Fruit fly (Drosophila melanogaster): ENCODE results near the gene CG1271.

Gene CG1271

DNA sequence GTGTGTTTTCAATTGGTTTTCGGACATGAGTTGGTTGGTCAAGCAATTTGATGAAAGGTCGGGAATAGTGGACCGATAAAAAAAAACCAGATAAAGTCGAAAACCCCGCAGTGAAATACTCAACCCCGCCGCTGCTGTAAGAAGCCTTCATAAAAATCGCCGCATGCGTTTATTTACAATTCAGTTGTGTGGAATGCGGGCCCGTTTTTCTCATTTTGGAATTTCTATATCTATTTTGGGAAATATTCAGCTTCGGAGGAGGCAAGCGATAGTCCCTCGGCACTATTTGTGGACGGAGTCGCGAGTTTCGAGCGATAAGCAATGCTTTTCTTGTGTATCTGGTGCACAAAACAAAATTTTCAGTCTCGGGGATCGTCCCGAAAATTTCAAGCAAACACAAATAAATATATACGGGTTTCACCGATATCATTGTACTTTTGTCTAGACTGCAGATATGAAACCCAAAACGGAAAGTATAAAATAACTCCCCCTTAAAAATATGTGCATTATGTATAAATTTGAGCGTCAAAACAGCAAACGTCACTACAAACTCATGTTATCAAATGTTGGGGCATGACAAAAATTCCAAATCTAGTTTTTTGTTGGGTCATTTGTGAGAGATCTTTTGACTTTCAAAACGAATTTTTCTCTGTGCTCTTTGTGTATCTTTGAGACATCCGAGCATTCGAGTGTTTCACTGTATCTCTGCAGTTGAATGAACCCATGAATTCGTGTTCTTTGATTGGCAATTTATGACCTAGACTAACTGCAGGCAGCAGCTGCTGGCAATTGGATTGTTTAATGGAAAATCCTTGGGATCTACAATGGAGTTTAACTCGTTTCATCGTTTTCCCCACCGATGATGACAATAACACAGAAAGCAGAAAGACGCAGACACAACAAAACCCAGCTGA is 6.9 kb downstream of the CG1271 start (continued):
- no peak for TF ChIP-seq CG16779 (GFP tag; IDR thresholded peaks at IDR 0.05)
- peak; percentile 7 for TF ChIP-seq CG12769 (tag; optimal IDR thresholded peaks at IDR 0.05)
- peak; percentile 9 for TF ChIP-seq Nf-YC (tag; optimal IDR thresholded peaks at IDR 0.05)
- peak; percentile 13 for TF ChIP-seq fd96Cb (tag; optimal IDR thresholded peaks at IDR 0.05)
- peak; percentile 52 for TF ChIP-seq CG13424 (tag; optimal IDR thresholded peaks at IDR 0.05)
- TF ChIP-seq Taf1 (GFP tag; IDR thresholded peaks at IDR 0.05), result no peak
- no peak for TF ChIP-seq sr (GFP tag; IDR thresholded peaks at IDR 0.05)
- no peak for TF ChIP-seq Sry-δ (GFP tag; optimal IDR thresholded peaks at IDR 0.05)
- no peak for TF ChIP-seq Dip3 (GFP tag; optimal IDR thresholded peaks at IDR 0.05)
- no peak for TF ChIP-seq bbx (GFP tag; IDR thresholded peaks at IDR 0.05; ENCODE audit: partially characterized antibody)
- TF ChIP-seq z (GFP tag; IDR thresholded peaks at IDR 0.05), result 0 out of 3 replicates have a peak, but pooled peaks have one; percentile 8
- no peak for TF ChIP-seq CG8944 (GFP tag; optimal IDR thresholded peaks at IDR 0.05)
- TF ChIP-seq CG30431 (GFP tag; optimal IDR thresholded peaks at IDR 0.05), result no peak
- TF ChIP-seq zfh2 (GFP tag; optimal IDR thresholded peaks at IDR 0.05), result no peak
- peak; percentile 45 for TF ChIP-seq CG17829 (tag; optimal IDR thresholded peaks at IDR 0.05)
- TF ChIP-seq CG31365 (tag; optimal IDR thresholded peaks at IDR 0.05), result no peak
- TF ChIP-seq Max (GFP tag; optimal IDR thresholded peaks at IDR 0.05), result no peak
- no peak for TF ChIP-seq hth (optimal IDR thresholded peaks at IDR 0.05)
- TF ChIP-seq CG4617 (GFP tag; optimal IDR thresholded peaks at IDR 0.05; ENCODE audit: borderline replicate concordance), result no peak
- TF ChIP-seq ken (GFP tag; IDR thresholded peaks at IDR 0.05), result no peak
- no peak for TF ChIP-seq tx (GFP tag; optimal IDR thresholded peaks at IDR 0.05)
- no peak for TF ChIP-seq Atf3 (GFP tag; optimal IDR thresholded peaks at IDR 0.05)
- TF ChIP-seq CG12391 (tag; optimal IDR thresholded peaks at IDR 0.05), result peak; percentile 36
- TF ChIP-seq bcd (GFP tag; optimal IDR thresholded peaks at IDR 0.05), result no peak
- no peak for TF ChIP-seq CG6175 (GFP tag; IDR thresholded peaks at IDR 0.05)
- TF ChIP-seq tio (GFP tag; optimal IDR thresholded peaks at IDR 0.05), result no peak
- TF ChIP-seq trh (GFP tag; optimal IDR thresholded peaks at IDR 0.05), result no peak
- TF ChIP-seq CG31441 (GFP tag; IDR thresholded peaks at IDR 0.05), result peak; percentile 41; the same call in 1 of the 2 replicates
- TF ChIP-seq sisA (GFP tag; IDR thresholded peaks at IDR 0.05), result no peak
- no peak for TF ChIP-seq CG4854 (GFP tag; optimal IDR thresholded peaks at IDR 0.05)
- TF ChIP-seq CG12104 (GFP tag; optimal IDR thresholded peaks at IDR 0.05), result no peak
- no peak for TF ChIP-seq ci (GFP tag; IDR thresholded peaks at IDR 0.05)
- TF ChIP-seq Gsc (GFP tag; IDR thresholded peaks at IDR 0.05), result no peak
- TF ChIP-seq dimm (GFP tag; IDR thresholded peaks at IDR 0.05), result no peak
- no peak for TF ChIP-seq dpn (GFP tag; optimal IDR thresholded peaks at IDR 0.05)
- TF ChIP-seq chif (GFP tag; optimal IDR thresholded peaks at IDR 0.05), result peak in 1 of 2 experiments; percentile 23
- TF ChIP-seq nerfin-2 (GFP tag; IDR thresholded peaks at IDR 0.05; ENCODE audit: partially characterized antibody), result no peak
- TF ChIP-seq D19B (GFP tag; optimal IDR thresholded peaks at IDR 0.05), result no peak
- no peak for TF ChIP-seq sima (GFP tag; optimal IDR thresholded peaks at IDR 0.05)
- TF ChIP-seq dmrt11E (tag; optimal IDR thresholded peaks at IDR 0.05), result peak; percentile 59
- no peak for TF ChIP-seq Hand (GFP tag; optimal IDR thresholded peaks at IDR 0.05)
- TF ChIP-seq Drgx (GFP tag; IDR thresholded peaks at IDR 0.05), result no peak
- TF ChIP-seq grau (tag; optimal IDR thresholded peaks at IDR 0.05), result peak; percentile 79
- no peak for TF ChIP-seq dm (GFP tag; optimal IDR thresholded peaks at IDR 0.05)
- TF ChIP-seq danr (GFP tag; IDR thresholded peaks at IDR 0.05), result no peak
- TF ChIP-seq hkb (optimal IDR thresholded peaks at IDR 0.05), result no peak
- TF ChIP-seq hkb (GFP tag; IDR thresholded peaks at IDR 0.05), result 0 out of 2 replicates have a peak, but pooled peaks have one; percentile 15
- no peak for TF ChIP-seq CG2116 (GFP tag; optimal IDR thresholded peaks at IDR 0.05)
- no peak for TF ChIP-seq chn (GFP tag; optimal IDR thresholded peaks at IDR 0.05)
- TF ChIP-seq CG18011 (GFP tag; optimal IDR thresholded peaks at IDR 0.05), result no peak
